Worm (Caenorhabditis elegans): ENCODE data around the gene usp-33.

Gene usp-33

ce11 chrX:15590347-15590928 is 730 bp upstream of the usp-33 start, which contains the start of gene gas-1 (continued):
- TF ChIP-seq elt-2 (tag; optimal IDR thresholded peaks at IDR 0.05) (no peak), mab-9 (GFP tag; IDR thresholded peaks at IDR 0.05) (no peak), Y116A8C.19 (tag; optimal IDR thresholded peaks at IDR 0.05; ENCODE audit: borderline replicate concordance) (no peak), F16B12.6 (tag; optimal IDR thresholded peaks at IDR 0.05) (no peak), lin-15B (tag; optimal IDR thresholded peaks at IDR 0.05) (no peak), efl-1 (optimal IDR thresholded peaks at IDR 0.05) (peak in 1 of 2 experiments; percentile 9), efl-1 (GFP tag; optimal IDR thresholded peaks at IDR 0.05 in 1 of 2) (peak in 1 of 2 experiments; percentile 7), tbx-2 (tag; optimal IDR thresholded peaks at IDR 0.05) (no peak), C34B4.2 (tag; optimal IDR thresholded peaks at IDR 0.05) (no peak), blmp-1 (tag; optimal IDR thresholded peaks at IDR 0.05) (no peak), lin-39 (tag; optimal IDR thresholded peaks at IDR 0.05) (no peak), hlh-17 (GFP tag; optimal IDR thresholded peaks at IDR 0.05; ENCODE audit: borderline replicate concordance) (no peak), unc-30 (tag; optimal IDR thresholded peaks at IDR 0.05) (no peak), nhr-20 (tag; optimal IDR thresholded peaks at IDR 0.05) (peak; percentile 10), fos-1 (tag; optimal IDR thresholded peaks at IDR 0.05) (no peak), nhr-90 (tag; optimal IDR thresholded peaks at IDR 0.05; ENCODE audit: poor library complexity) (peak; percentile 13), elt-3 (tag; optimal IDR thresholded peaks at IDR 0.05) (peak in 1 of 6 experiments; percentile 26), rnt-1 (tag; optimal IDR thresholded peaks at IDR 0.05) (peak; percentile 1), jun-1 (tag; optimal IDR thresholded peaks at IDR 0.05) (no peak), zip-4 (GFP tag; optimal IDR thresholded peaks at IDR 0.05) (no peak), snpc-4 (tag; optimal IDR thresholded peaks at IDR 0.05) (no peak), unc-130 (tag; optimal IDR thresholded peaks at IDR 0.05) (no peak), sptf-1 (tag; optimal IDR thresholded peaks at IDR 0.05) (no peak), ceh-8 (GFP tag; optimal IDR thresholded peaks at IDR 0.05) (no peak), efl-3 (GFP tag; optimal IDR thresholded peaks at IDR 0.05) (no peak), dsc-1 (tag; optimal IDR thresholded peaks at IDR 0.05) (no peak), nhr-47 (tag; optimal IDR thresholded peaks at IDR 0.05) (peak; percentile 24), sox-4 (tag; optimal IDR thresholded peaks at IDR 0.05) (no peak), lin-35 (GFP tag; optimal IDR thresholded peaks at IDR 0.05) (peak; percentile 5 to 48), aha-1 (tag; optimal IDR thresholded peaks at IDR 0.05) (no peak)

ce11 chrX:15593366-15593765 is 2.2 kb downstream of the usp-33 start:
- TF ChIP-seq hlh-4 (tag; optimal IDR thresholded peaks at IDR 0.05) (no peak), efl-1 (optimal IDR thresholded peaks at IDR 0.05) (no peak), efl-1 (GFP tag; optimal IDR thresholded peaks at IDR 0.05 in 1 of 2) (no peak), egl-13 (tag; optimal IDR thresholded peaks at IDR 0.05) (no peak), fkh-10 (GFP tag; optimal IDR thresholded peaks at IDR 0.05) (no peak)

ce11 chrX:15594019-15594418 is 2.9 kb downstream of the usp-33 start:
- no peak for TF ChIP-seq ceh-82 (tag; optimal IDR thresholded peaks at IDR 0.05)
- no peak for TF ChIP-seq hlh-17 (GFP tag; optimal IDR thresholded peaks at IDR 0.05; ENCODE audit: borderline replicate concordance)
- no peak for TF ChIP-seq C04F5.9 (tag; optimal IDR thresholded peaks at IDR 0.05)
- no peak for TF ChIP-seq nhr-19 (GFP tag; conservative IDR thresholded peaks at IDR 0.05)
- no peak for TF ChIP-seq unc-98 (GFP tag; IDR thresholded peaks at IDR 0.05)
- TF ChIP-seq lin-35 (GFP tag; optimal IDR thresholded peaks at IDR 0.05): no peak

ce11 chrX:15597077-15597476 is 5.9 kb downstream of the usp-33 start, which contains the start of gene K09A9.8:
TSS of gene K09A9.8 (minus strand) at chrX:15597177.
- TF ChIP-seq mab-9 (GFP tag; IDR thresholded peaks at IDR 0.05): no peak
- no peak for TF ChIP-seq xbp-1 (tag; optimal IDR thresholded peaks at IDR 0.05)
- no peak for TF ChIP-seq tbx-2 (tag; optimal IDR thresholded peaks at IDR 0.05)
- TF ChIP-seq hlh-4 (tag; optimal IDR thresholded peaks at IDR 0.05): no peak
- no peak for TF ChIP-seq lir-3 (tag; optimal IDR thresholded peaks at IDR 0.05; ENCODE audit: poor library complexity)
- no peak for TF ChIP-seq mef-2 (tag; optimal IDR thresholded peaks at IDR 0.05)
- no peak for TF ChIP-seq nhr-28 (tag; optimal IDR thresholded peaks at IDR 0.05)
- no peak for TF ChIP-seq swsn-7 (tag; optimal IDR thresholded peaks at IDR 0.05)
- no peak for TF ChIP-seq alr-1 (tag; optimal IDR thresholded peaks at IDR 0.05; ENCODE audit: borderline replicate concordance)
- no peak for TF ChIP-seq unc-130 (tag; optimal IDR thresholded peaks at IDR 0.05)
- TF ChIP-seq rnt-1 (tag; optimal IDR thresholded peaks at IDR 0.05): no peak
- no peak for TF ChIP-seq sptf-1 (tag; optimal IDR thresholded peaks at IDR 0.05)
- no peak for TF ChIP-seq irx-1 (tag; optimal IDR thresholded peaks at IDR 0.05)
- no peak for TF ChIP-seq lin-13 (GFP tag; optimal IDR thresholded peaks at IDR 0.05)
- no peak for TF ChIP-seq ceh-88 (GFP tag; IDR thresholded peaks at IDR 0.05)
- no peak for TF ChIP-seq grh-1 (GFP tag; IDR thresholded peaks at IDR 0.05)
- TF ChIP-seq zag-1 (tag; optimal IDR thresholded peaks at IDR 0.05): no peak
- no peak for TF ChIP-seq C34B4.2 (tag; optimal IDR thresholded peaks at IDR 0.05)
- TF ChIP-seq lin-15B (tag; optimal IDR thresholded peaks at IDR 0.05): no peak
